Worm (Caenorhabditis elegans) whole organism, mixed stage, embryonic: ENCODE measurements around the gene F46C5.6.

Experiments
- elt-1 ChIP-seq: sonication (generic microtip); optimal IDR thresholded peaks from 2 replicates; lab custom pipeline; 2017; ENCODE audit warnings: missing genetic modification characterization, mild to moderate bottlenecking, missing compliant biosample characterization, antibody characterized with exemption, moderate library complexity, borderline replicate concordance; ENCODE audit not compliant: insufficient read depth
- lin-13 ChIP-seq: fragments of 150-350 bp; optimal IDR thresholded peaks from 2 replicates; lab custom pipeline; 2014; ENCODE audit warnings: missing biosample characterization, missing genetic modification characterization
- lin-32 ChIP-seq: fragments of 200-800 bp; sonication (Bioruptor generic); optimal IDR thresholded peaks from 2 replicates; lab custom pipeline; 2018; ENCODE audit warnings: mild to moderate bottlenecking, missing genetic modification characterization, missing compliant biosample characterization
- mab-5 ChIP-seq: fragments of 150-350 bp; optimal IDR thresholded peaks from 2 replicates; lab custom pipeline; 2014; ENCODE audit warnings: missing biosample characterization, missing genetic modification characterization
- nhr-28 ChIP-seq: fragments of 150-350 bp; optimal IDR thresholded peaks from 2 replicates; lab custom pipeline; 2014; ENCODE audit warnings: missing biosample characterization, missing genetic modification characterization
- sem-2 ChIP-seq: fragments of 200-800 bp; sonication (Bioruptor generic); optimal IDR thresholded peaks from 2 replicates; lab custom pipeline; 2018; ENCODE audit warnings: mild to moderate bottlenecking, missing genetic modification characterization, missing compliant biosample characterization
- snpc-4 ChIP-seq: fragments of 150-350 bp; optimal IDR thresholded peaks from 2 replicates; lab custom pipeline; 2014; ENCODE audit warnings: missing biosample characterization, missing genetic modification characterization
- sptf-1 ChIP-seq: sonication (generic microtip); optimal IDR thresholded peaks from 2 replicates; lab custom pipeline; 2017; ENCODE audit warnings: mild to moderate bottlenecking, missing genetic modification characterization, moderate library complexity, missing compliant biosample characterization
- unc-39 ChIP-seq: fragments of 150-350 bp; optimal IDR thresholded peaks from 2 replicates; lab custom pipeline; 2014; ENCODE audit warnings: missing biosample characterization, missing genetic modification characterization
- unc-62 ChIP-seq: fragments of 150-350 bp; optimal IDR thresholded peaks from 2 replicates; lab custom pipeline; 2014; ENCODE audit warnings: missing biosample characterization, missing genetic modification reagents, missing genetic modification characterization

DNA sequence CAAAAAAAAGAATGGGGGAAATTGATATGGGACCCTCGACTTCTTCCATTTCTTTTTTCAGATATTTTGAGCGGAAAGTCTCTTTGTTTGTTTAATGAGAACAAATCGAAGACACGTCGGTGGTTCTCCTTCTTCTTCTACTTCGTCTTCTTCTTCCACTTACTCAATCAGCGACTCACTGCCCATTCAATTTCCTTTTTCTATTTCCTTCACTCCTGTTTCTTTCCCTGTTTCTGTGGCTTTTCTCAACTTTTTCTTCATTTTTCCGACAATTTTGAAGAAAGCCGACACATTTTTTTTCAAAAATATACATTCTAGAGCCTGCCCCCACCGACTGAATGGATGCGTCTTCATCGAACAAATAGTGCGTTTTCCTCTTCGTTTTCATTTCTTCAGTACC is 8.5 kb downstream of the F46C5.6 start, which contains the start of gene F46C5.4:
- TF ChIP-seq lin-13 (tag; lab: Kevin White, UChicago) (no peak), mab-5 (no peak), sem-2 (GFP tag; lab: Kevin White, UChicago) (no peak), sptf-1 (no peak), unc-39 (tag; lab: Kevin White, UChicago) (no peak), nhr-28 (tag; lab: Kevin White, UChicago) (no peak), unc-62 (GFP tag; lab: Kevin White, UChicago) (no peak), snpc-4 (tag; lab: Kevin White, UChicago) (no peak), elt-1 (no peak), lin-32 (no peak)
